Worm (Caenorhabditis elegans) whole organism, L1 larva: ENCODE data around the gene lin-49.

Experiments
- C34B4.2 ChIP-seq: sonication (generic microtip); optimal IDR thresholded peaks from 2 replicates; lab custom pipeline; 2017; ENCODE audit warnings: mild to moderate bottlenecking, missing genetic modification characterization, missing compliant biosample characterization
- fkh-8 ChIP-seq: sonication (generic microtip); optimal IDR thresholded peaks from 2 replicates; lab custom pipeline; 2016; ENCODE audit warnings: mild to moderate bottlenecking, missing genetic modification characterization, missing compliant biosample characterization
- lir-3 ChIP-seq: sonication (generic microtip); optimal IDR thresholded peaks from 2 replicates; lab custom pipeline; 2016; ENCODE audit warnings: mild to moderate bottlenecking, missing genetic modification characterization, moderate library complexity, missing compliant biosample characterization; ENCODE audit not compliant: poor library complexity
- pqm-1 ChIP-seq: sonication (generic microtip); optimal IDR thresholded peaks from 3 replicates; lab custom pipeline; 2017; ENCODE audit warnings: missing biosample characterization, missing genetic modification characterization
- skn-1 ChIP-seq: fragments of 150-350 bp; optimal IDR thresholded peaks from 2 replicates; lab custom pipeline; 2014; ENCODE audit warnings: missing biosample characterization, missing genetic modification characterization
- unc-86 ChIP-seq: sonication (generic microtip); optimal IDR thresholded peaks from 2 replicates; lab custom pipeline; 2016; ENCODE audit warnings: missing genetic modification characterization, missing compliant biosample characterization
- zag-1 ChIP-seq: fragments of 150-350 bp; optimal IDR thresholded peaks from 2 replicates; lab custom pipeline; 2014; ENCODE audit warnings: missing biosample characterization, missing genetic modification characterization

ce11 chrIV:8608204-8608603 lies 12.3 kb upstream of the lin-49 start:
- TF ChIP-seq C34B4.2 (no peak), pqm-1 (tag; lab: Kevin White, UChicago) (no peak), fkh-8 (tag; lab: Kevin White, UChicago) (no peak), lir-3 (tag; lab: Kevin White, UChicago) (no peak), zag-1 (no peak), skn-1 (tag; lab: Kevin White, UChicago) (no peak), unc-86 (tag; lab: Kevin White, UChicago) (no peak)
